Fruit fly (Drosophila melanogaster) whole organism, wandering third instar larva: ENCODE measurements around the gene CG34134.

Experiments
- Abd-B ChIP-seq: fragments of >200 bp; optimal IDR thresholded peaks from 2 replicates; lab custom pipeline; 2017; ENCODE audit warnings: missing biosample characterization, missing genetic modification characterization
- Dfd ChIP-seq: fragments of >200 bp; optimal IDR thresholded peaks from 2 replicates; lab custom pipeline; 2017; ENCODE audit warnings: missing biosample characterization, missing genetic modification characterization
- Hnf4 ChIP-seq: fragments of 200-800 bp; sonication (Bioruptor generic); optimal IDR thresholded peaks from 2 replicates; lab custom pipeline; 2016; ENCODE audit warnings: missing biosample characterization, mild to moderate bottlenecking, missing genetic modification characterization
- Hr78 ChIP-seq: fragments of >200 bp; optimal IDR thresholded peaks from 2 replicates; lab custom pipeline; 2017; ENCODE audit warnings: missing biosample characterization, missing genetic modification characterization
- Mio ChIP-seq: sonication (Bioruptor generic); optimal IDR thresholded peaks from 2 replicates; lab custom pipeline; 2016; ENCODE audit warnings: missing biosample characterization, missing genetic modification characterization
- Myc ChIP-seq: fragments of >200 bp; optimal IDR thresholded peaks from 2 replicates; lab custom pipeline; 2017
- OdsH ChIP-seq: fragments of 200-800 bp; sonication (Bioruptor generic); optimal IDR thresholded peaks from 2 replicates; lab custom pipeline; 2016; ENCODE audit warnings: missing biosample characterization, mild to moderate bottlenecking, missing genetic modification characterization
- ey ChIP-seq: fragments of 200-800 bp; sonication (Bioruptor generic); optimal IDR thresholded peaks from 2 replicates; lab custom pipeline; 2016; ENCODE audit warnings: missing biosample characterization, missing genetic modification characterization
- foxo ChIP-seq, 2 experiments: fragments of 200-800 bp; sonication (Bioruptor generic); optimal IDR thresholded peaks; 2 replicates in 1 of 2; 3 replicates in 1 of 2; lab custom pipeline; 2016 to 2017; ENCODE audit warnings: missing biosample characterization in 2 of 2, missing genetic modification characterization in 2 of 2
- fru ChIP-seq: fragments of 200-800 bp; sonication (Bioruptor generic); optimal IDR thresholded peaks from 3 replicates; lab custom pipeline; 2016; ENCODE audit warnings: missing biosample characterization, mild to moderate bottlenecking, missing genetic modification characterization
- lola ChIP-seq: fragments of >200 bp; optimal IDR thresholded peaks from 2 replicates; lab custom pipeline; 2017; ENCODE audit warnings: missing biosample characterization, missing genetic modification characterization
- tai ChIP-seq: sonication (Bioruptor generic); optimal IDR thresholded peaks from 2 replicates; lab custom pipeline; 2016; ENCODE audit warnings: missing biosample characterization, missing genetic modification characterization

- TF ChIP-seq Dfd (GFP tag; lab: Kevin White, UChicago) (no peak), ey (no peak), Mio (GFP tag; lab: Kevin White, UChicago) (no peak), lola (GFP tag; lab: Kevin White, UChicago) (no peak), foxo (GFP tag; optimal IDR thresholded peaks at IDR 0.05; lab: Kevin White, UChicago) (no peak), Hnf4 (GFP tag; lab: Kevin White, UChicago) (no peak), Abd-B (GFP tag; lab: Kevin White, UChicago) (no peak), fru (GFP tag; lab: Kevin White, UChicago) (no peak), OdsH (GFP tag; lab: Kevin White, UChicago) (no peak), Hr78 (GFP tag; lab: Kevin White, UChicago) (no peak), Myc (no peak), tai (GFP tag; lab: Kevin White, UChicago) (no peak)
Observed at dm6 chr2L:8161994-8162306, 28.6 kb downstream of the CG34134 start.
